Worm (Caenorhabditis elegans): Measurements from ENCODE around the gene C30F2.2.

- TF ChIP-seq mep-1 (tag; optimal IDR thresholded peaks at IDR 0.05): no peak
- TF ChIP-seq ztf-11 (tag; optimal IDR thresholded peaks at IDR 0.05): no peak
- TF ChIP-seq nhr-237 (tag; optimal IDR thresholded peaks at IDR 0.05): no peak
- TF ChIP-seq elt-3 (tag; optimal IDR thresholded peaks at IDR 0.05): no peak
- no peak for TF ChIP-seq mls-2 (tag; optimal IDR thresholded peaks at IDR 0.05)
Measured at ce11 chrX:16130213-16130612, 45.2 kb upstream of the C30F2.2 start.

Measured in whole organism, mixed stage, embryonic.